Fruit fly (Drosophila melanogaster) whole organism: ENCODE results near the gene CG1662.

Experiments used
- CG8478 ChIP-seq: fragments of >200 bp; optimal IDR thresholded peaks from 2 replicates; lab custom pipeline; 2018; ENCODE audit warnings: inconsistent platforms
- Dll ChIP-seq: fragments of >200 bp; optimal IDR thresholded peaks from 2 replicates; lab custom pipeline; 2017
- EcR ChIP-seq, 2 experiments: fragments of >200 bp; optimal IDR thresholded peaks; 2 replicates each; lab custom pipeline; 2017; ENCODE audit warnings: missing biosample characterization in 2 of 2, missing genetic modification characterization in 2 of 2, missing genetic modification reagents in 2 of 2
- pan ChIP-seq: fragments of >200 bp; optimal IDR thresholded peaks from 2 replicates; lab custom pipeline; 2017
- psq ChIP-seq: fragments of >200 bp; optimal IDR thresholded peaks from 2 replicates; lab custom pipeline; 2017
- usp ChIP-seq: fragments of >200 bp; optimal IDR thresholded peaks from 2 replicates; lab custom pipeline; 2017; ENCODE audit warnings: missing biosample characterization, missing genetic modification characterization, mixed read lengths

DNA sequence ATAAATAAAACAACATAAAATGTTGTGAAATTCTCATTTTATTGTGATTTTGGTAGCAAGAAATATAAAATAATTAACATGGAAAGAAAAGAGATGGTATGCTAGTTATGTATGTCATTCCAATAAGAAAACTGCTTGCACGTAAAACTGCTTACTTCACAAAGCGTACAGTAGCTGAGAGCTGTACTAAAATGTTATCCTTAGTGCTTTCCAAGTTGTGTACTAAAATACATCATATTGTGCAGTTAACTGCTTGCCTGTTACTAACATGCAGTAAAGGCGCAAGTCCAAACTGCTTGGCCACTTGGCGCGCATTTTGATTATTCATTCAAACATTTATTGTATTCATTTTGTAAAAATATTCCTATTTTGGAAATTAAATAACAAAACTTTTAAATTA lies 33.7 kb downstream of the CG1662 start:
- TF ChIP-seq pan (lab: Kevin White, UChicago) (no peak), usp (no peak), psq (no peak), CG8478 (lab: Kevin White, UChicago) (no peak), EcR (GFP tag; optimal IDR thresholded peaks at IDR 0.05; lab: Kevin White, UChicago) (no peak), Dll (lab: Kevin White, UChicago) (no peak)
